Fruit fly (Drosophila melanogaster): ENCODE data around the gene Membrin.
A peak's percentile ranks its signal among the peaks of the same experiment; 100 is the strongest.

The Membrin gene

dm6 chr3L:5365880-5366507 lies at the start of gene Membrin, which contains the start of gene Uev1A:
Membrin (plus strand) TSS chr3L:5366455.
Uev1A (minus strand) TSS chr3L:5366225.
- TF ChIP-seq CTCF (optimal IDR thresholded peaks at IDR 0.05) = peak in 1 of 2 experiments; percentile 16
- TF ChIP-seq CG8478 (optimal IDR thresholded peaks at IDR 0.05) = no peak

- TF ChIP-seq CG8478 (optimal IDR thresholded peaks at IDR 0.05) (no peak), CTCF (optimal IDR thresholded peaks at IDR 0.05) (no peak)
Measured at dm6 chr3L:5327821-5328220, 38.4 kb upstream of the Membrin start.

DNA sequence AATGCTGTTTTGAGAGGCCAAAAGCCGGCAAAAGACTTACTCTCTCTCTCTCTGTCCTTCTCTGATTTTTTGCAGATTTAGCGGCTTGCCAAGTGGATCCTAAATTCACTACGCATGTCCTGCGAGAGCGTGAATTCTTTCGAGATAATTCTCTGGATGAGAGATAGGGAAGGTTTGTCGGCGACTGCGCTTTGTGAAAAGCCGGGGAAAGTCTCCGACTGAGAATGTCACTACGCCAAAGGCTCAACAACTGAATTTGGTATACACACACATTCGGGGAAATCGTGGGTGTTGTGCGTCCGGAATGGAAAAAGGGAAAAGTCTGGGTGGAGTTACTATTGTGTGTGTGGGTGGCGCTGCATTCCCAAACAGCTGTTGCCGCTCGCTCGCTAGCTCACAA lies 36.8 kb upstream of the Membrin start:
- TF ChIP-seq CTCF (optimal IDR thresholded peaks at IDR 0.05) = no peak
- TF ChIP-seq CG8478 (optimal IDR thresholded peaks at IDR 0.05) = no peak

DNA sequence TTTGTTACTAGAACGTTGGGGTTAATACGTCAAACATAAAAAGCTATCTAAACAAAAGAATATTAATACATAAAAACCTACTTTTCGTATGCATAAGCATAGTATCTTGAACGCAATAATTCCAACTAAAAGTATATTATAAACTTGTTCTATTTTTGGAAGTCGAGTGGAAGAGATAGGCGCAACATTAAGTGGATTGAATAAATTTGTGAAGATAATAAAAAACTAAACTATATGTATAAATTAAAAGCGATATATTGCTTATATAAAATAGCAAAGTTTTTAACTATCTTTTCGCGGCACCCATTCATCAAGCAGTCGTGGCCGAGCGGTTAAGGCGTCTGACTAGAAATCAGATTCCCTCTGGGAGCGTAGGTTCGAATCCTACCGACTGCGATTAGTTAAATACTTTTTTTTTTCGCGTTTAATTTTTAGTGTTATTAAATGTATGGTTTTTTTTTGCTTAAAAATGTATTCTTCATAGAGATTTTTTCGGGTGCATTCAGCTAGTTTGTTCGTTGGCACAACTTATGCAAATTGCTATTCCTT lies 24.4 kb upstream of the Membrin start:
- no peak for TF ChIP-seq CTCF (optimal IDR thresholded peaks at IDR 0.05)
- no peak for TF ChIP-seq CG8478 (optimal IDR thresholded peaks at IDR 0.05)

dm6 chr3L:5342909-5343710 lies 23.1 kb upstream of the Membrin start:
- no peak for TF ChIP-seq CTCF (optimal IDR thresholded peaks at IDR 0.05)
- no peak for TF ChIP-seq CG8478 (optimal IDR thresholded peaks at IDR 0.05)

DNA sequence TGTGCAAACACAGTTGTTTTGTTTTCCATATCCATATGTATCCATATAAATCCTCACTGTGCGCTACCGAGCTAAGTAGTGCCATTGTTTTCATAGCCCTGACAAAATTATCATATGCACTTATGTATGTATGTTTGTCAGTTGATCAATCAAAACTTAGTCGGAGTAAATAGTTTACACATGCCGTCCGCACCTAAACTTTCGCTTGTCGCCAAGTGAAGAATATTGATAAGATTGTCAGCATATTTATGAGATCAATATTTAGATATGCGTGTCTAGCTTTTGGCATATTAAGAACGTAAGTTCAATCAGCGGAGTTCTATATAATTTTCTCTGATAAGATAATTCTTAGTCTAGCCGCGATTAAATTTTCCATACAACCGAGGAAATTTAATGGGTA lies 17.3 kb upstream of the Membrin start:
- no peak for TF ChIP-seq CG8478 (optimal IDR thresholded peaks at IDR 0.05)
- TF ChIP-seq CTCF (optimal IDR thresholded peaks at IDR 0.05) = no peak

DNA sequence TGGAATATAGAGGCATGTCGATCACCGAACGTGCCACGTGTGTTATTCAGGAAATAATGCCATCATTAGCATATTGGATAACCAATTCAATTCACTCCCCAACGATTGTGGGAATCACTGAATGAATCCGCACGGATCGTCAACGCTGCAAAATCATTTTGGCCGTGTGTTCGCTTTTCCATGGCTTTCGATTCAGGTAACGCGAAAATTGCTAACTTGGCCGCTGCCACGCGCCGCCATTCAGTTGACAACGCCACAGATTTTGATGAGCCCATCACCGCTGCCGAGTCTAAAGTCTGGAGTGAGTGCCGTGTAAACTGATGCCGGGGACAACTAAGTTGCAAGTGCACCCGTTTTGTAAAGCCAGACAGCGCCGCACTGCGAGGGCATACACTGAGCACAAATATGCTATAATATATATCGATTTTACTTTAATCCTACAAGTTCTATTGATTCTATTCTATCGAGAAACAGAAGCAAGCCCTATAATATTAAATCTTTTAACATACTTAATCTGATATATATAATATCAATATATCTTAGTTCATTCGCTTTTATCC lies 16.4 kb upstream of the Membrin start:
- TF ChIP-seq CG8478 (optimal IDR thresholded peaks at IDR 0.05) = no peak
- TF ChIP-seq CTCF (optimal IDR thresholded peaks at IDR 0.05) = no peak

- no peak for TF ChIP-seq CTCF (optimal IDR thresholded peaks at IDR 0.05)
- TF ChIP-seq CG8478 (optimal IDR thresholded peaks at IDR 0.05) = no peak
Measured at dm6 chr3L:5351348-5351850, 14.9 kb upstream of the Membrin start.

DNA sequence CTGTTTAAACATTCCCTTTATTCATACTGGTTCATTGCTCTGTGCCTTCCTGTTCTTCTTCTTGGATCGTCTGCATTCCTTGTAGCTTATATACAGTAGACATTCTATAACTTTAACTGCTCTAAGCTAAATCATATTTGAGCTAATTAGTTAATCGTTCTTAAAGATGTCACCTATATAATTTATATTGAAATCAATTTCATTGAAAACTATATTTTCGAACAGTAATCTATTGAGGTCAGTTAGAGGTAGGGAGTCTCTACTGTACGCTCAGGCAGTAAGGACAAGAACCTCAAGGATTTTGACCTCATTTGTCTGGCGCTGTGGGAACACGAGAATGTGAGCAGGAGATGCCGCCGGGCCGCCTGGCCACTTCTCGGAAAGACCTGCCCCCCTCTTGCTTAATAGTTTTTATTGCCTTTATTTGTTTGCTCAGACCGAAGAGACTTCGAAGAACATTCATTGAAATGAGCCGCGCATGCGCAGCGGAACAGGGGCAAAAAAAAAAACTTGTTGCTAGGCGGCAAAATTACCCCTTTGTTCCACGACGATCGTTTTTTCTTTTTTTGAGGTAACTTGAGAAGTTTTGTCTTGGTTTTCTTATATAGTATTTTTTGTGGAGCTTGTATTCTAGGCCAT lies 13.5 kb upstream of the Membrin start:
- TF ChIP-seq CG8478 (optimal IDR thresholded peaks at IDR 0.05) = no peak
- TF ChIP-seq CTCF (optimal IDR thresholded peaks at IDR 0.05) = no peak

- TF ChIP-seq CTCF (optimal IDR thresholded peaks at IDR 0.05) = no peak
- TF ChIP-seq CG8478 (optimal IDR thresholded peaks at IDR 0.05) = no peak
Measured at dm6 chr3L:5353484-5354056, 12.7 kb upstream of the Membrin start.

dm6 chr3L:5354472-5354871 lies 11.8 kb upstream of the Membrin start:
- TF ChIP-seq CTCF (optimal IDR thresholded peaks at IDR 0.05) (no peak), CG8478 (optimal IDR thresholded peaks at IDR 0.05) (no peak)

- no peak for TF ChIP-seq CG8478 (optimal IDR thresholded peaks at IDR 0.05)
- no peak for TF ChIP-seq CTCF (optimal IDR thresholded peaks at IDR 0.05)
Measured at dm6 chr3L:5355074-5355790, 11.0 kb upstream of the Membrin start, which contains the start of gene CG46456. CG46456 (minus strand) TSS chr3L:5355346.

DNA sequence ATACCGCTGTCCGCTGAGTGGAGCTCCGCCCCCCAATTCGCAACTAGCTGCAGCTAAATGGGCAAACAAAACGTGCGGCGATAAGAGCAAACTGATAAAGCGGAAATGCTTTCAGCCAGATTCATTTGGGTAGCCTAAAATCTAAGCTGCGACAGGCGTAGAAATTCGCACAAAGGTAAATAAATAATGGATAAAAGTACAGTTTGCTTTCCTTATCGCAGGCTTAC lies 10.5 kb upstream of the Membrin start, which contains the start of gene lama:
TSS of gene lama (minus strand) at position 101 of the 227 bp plus-strand sequence.
- TF ChIP-seq CTCF (optimal IDR thresholded peaks at IDR 0.05) = no peak

Data from S2 (cell line).